Fruit fly (Drosophila melanogaster) whole organism, embryonic: Measurements from ENCODE around the gene Scm.

Experiments
- Ada2b ChIP-seq: fragments of 200-800 bp; sonication (Bioruptor generic); IDR thresholded peaks from 2 replicates; pipeline ENCODE4 v1.3.6; 2022; ENCODE audit warnings: missing biosample characterization, missing genetic modification characterization
- BtbVII ChIP-seq: fragments of 200-800 bp; sonication (Bioruptor generic); optimal IDR thresholded peaks from 3 replicates; lab custom pipeline; 2017; ENCODE audit warnings: missing biosample characterization, mild to moderate bottlenecking, missing genetic modification characterization
- CG10147 ChIP-seq: fragments of 200-800 bp; sonication (Bioruptor generic); optimal IDR thresholded peaks from 2 replicates; lab custom pipeline; 2019; ENCODE audit warnings: missing biosample characterization, mild to moderate bottlenecking, missing genetic modification characterization, moderate library complexity
- CG10462 ChIP-seq: fragments of 200-800 bp; sonication (Bioruptor generic); optimal IDR thresholded peaks from 2 replicates; lab custom pipeline; 2016; ENCODE audit warnings: missing biosample characterization, missing genetic modification characterization
- CG10565 ChIP-seq: fragments of 200-800 bp; sonication (Bioruptor generic); optimal IDR thresholded peaks from 3 replicates; lab custom pipeline; 2016; ENCODE audit warnings: missing biosample characterization, mild to moderate bottlenecking, missing genetic modification characterization
- CG12942 ChIP-seq: fragments of 200-800 bp; sonication (Bioruptor generic); optimal IDR thresholded peaks from 3 replicates; lab custom pipeline; 2016; ENCODE audit warnings: missing biosample characterization, missing genetic modification characterization
- CG16813 ChIP-seq: fragments of 200-800 bp; sonication (Bioruptor generic); IDR thresholded peaks from 3 replicates; pipeline ENCODE4 v1.3.6; 2022; ENCODE audit warnings: missing biosample characterization, missing genetic modification characterization; ENCODE audit not compliant: partially characterized antibody
- CG17359 ChIP-seq: fragments of 200-800 bp; sonication (Bioruptor generic); optimal IDR thresholded peaks from 3 replicates; lab custom pipeline; 2018; ENCODE audit warnings: missing biosample characterization, mild to moderate bottlenecking, missing genetic modification characterization, moderate library complexity
- CG18599 ChIP-seq: fragments of 200-800 bp; sonication (Bioruptor generic); optimal IDR thresholded peaks from 3 replicates; lab custom pipeline; 2017; ENCODE audit warnings: missing biosample characterization, missing genetic modification characterization, mild to moderate bottlenecking, moderate library complexity, missing genetic modification reagents
- CG2199 ChIP-seq: fragments of 200-800 bp; sonication (Bioruptor generic); IDR thresholded peaks from 3 replicates; pipeline ENCODE4 v1.3.6; 2022; ENCODE audit warnings: missing biosample characterization, missing genetic modification characterization
- CG31388 ChIP-seq: fragments of 200-800 bp; sonication (Bioruptor generic); optimal IDR thresholded peaks from 2 replicates; lab custom pipeline; 2016; ENCODE audit warnings: missing biosample characterization, missing genetic modification characterization
- CG32532 ChIP-seq: fragments of 200-800 bp; sonication (Bioruptor generic); IDR thresholded peaks from 2 replicates; pipeline ENCODE4 v1.3.6; 2022; ENCODE audit warnings: missing biosample characterization, missing genetic modification characterization
- CG3838 ChIP-seq: fragments of 200-800 bp; sonication (Bioruptor generic); optimal IDR thresholded peaks from 3 replicates; lab custom pipeline; 2016; ENCODE audit warnings: missing biosample characterization, missing genetic modification characterization
- CG4854 ChIP-seq: fragments of 200-800 bp; sonication (Bioruptor generic); optimal IDR thresholded peaks from 2 replicates; lab custom pipeline; 2016; ENCODE audit warnings: missing biosample characterization, missing genetic modification characterization, inconsistent platforms
- CG6813 ChIP-seq: fragments of 200-800 bp; sonication (Bioruptor generic); optimal IDR thresholded peaks from 2 replicates; lab custom pipeline; 2017; ENCODE audit warnings: missing biosample characterization, missing genetic modification characterization, mild to moderate bottlenecking, moderate library complexity, missing genetic modification reagents
- CG7357 ChIP-seq: fragments of 200-800 bp; sonication (Bioruptor generic); IDR thresholded peaks from 3 replicates; pipeline ENCODE4 v1.3.6; 2022; ENCODE audit warnings: missing biosample characterization, missing genetic modification characterization
- CG8359 ChIP-seq: fragments of 200-800 bp; sonication (Bioruptor generic); optimal IDR thresholded peaks from 2 replicates; lab custom pipeline; 2017; ENCODE audit warnings: missing biosample characterization, mild to moderate bottlenecking, missing genetic modification characterization, borderline replicate concordance
- CTCF ChIP-seq: fragments of 200-800 bp; sonication (Bioruptor generic); optimal IDR thresholded peaks from 2 replicates; lab custom pipeline; 2017; ENCODE audit warnings: missing biosample characterization, mild to moderate bottlenecking, missing genetic modification characterization, moderate library complexity
- Dek ChIP-seq: fragments of 200-800 bp; sonication (Bioruptor generic); optimal IDR thresholded peaks from 3 replicates; lab custom pipeline; 2019; ENCODE audit warnings: missing biosample characterization, mild to moderate bottlenecking, missing genetic modification characterization, moderate library complexity
- ERR ChIP-seq: fragments of 200-800 bp; sonication (Bioruptor generic); optimal IDR thresholded peaks from 2 replicates; lab custom pipeline; 2016; ENCODE audit warnings: missing biosample characterization, missing genetic modification characterization
- HmgD ChIP-seq: fragments of 200-800 bp; sonication (Bioruptor generic); optimal IDR thresholded peaks from 3 replicates; lab custom pipeline; 2016; ENCODE audit warnings: missing biosample characterization, missing genetic modification characterization
- Hr78 ChIP-seq, 2 experiments: fragments of 200-800 bp in 1 of 2; fragments of >200 bp in 1 of 2; sonication (Bioruptor generic) in 1 of 2; optimal IDR thresholded peaks; 2 replicates each; lab custom pipeline; 2017 to 2019; ENCODE audit warnings: missing biosample characterization in 2 of 2, missing genetic modification characterization in 2 of 2, mild to moderate bottlenecking in 1 of 2, moderate library complexity in 1 of 2
- MBD-R2 ChIP-seq: fragments of 200-800 bp; sonication (Bioruptor generic); IDR thresholded peaks from 2 replicates; pipeline ENCODE4 v1.3.6; 2022; ENCODE audit warnings: missing biosample characterization, missing genetic modification characterization
- Myb ChIP-seq: fragments of 200-800 bp; sonication (Bioruptor generic); optimal IDR thresholded peaks from 2 replicates; lab custom pipeline; 2016; ENCODE audit warnings: missing biosample characterization, missing genetic modification characterization
- Optix ChIP-seq: fragments of 200-800 bp; sonication (Bioruptor generic); IDR thresholded peaks from 3 replicates; pipeline ENCODE4 v1.3.6; 2022; ENCODE audit warnings: missing biosample characterization, missing genetic modification characterization
- Xbp1 ChIP-seq: fragments of 200-800 bp; sonication (Bioruptor generic); optimal IDR thresholded peaks from 3 replicates; lab custom pipeline; 2016; ENCODE audit warnings: missing biosample characterization, mild to moderate bottlenecking, missing genetic modification characterization
- abd-A ChIP-seq: fragments of 200-800 bp; sonication (Bioruptor generic); optimal IDR thresholded peaks from 3 replicates; lab custom pipeline; 2019; ENCODE audit warnings: missing biosample characterization, mild to moderate bottlenecking, missing genetic modification characterization, moderate library complexity
- al ChIP-seq: fragments of 200-800 bp; sonication (Bioruptor generic); IDR thresholded peaks from 2 replicates; pipeline ENCODE4 v1.3.6; 2022; ENCODE audit warnings: missing biosample characterization, missing genetic modification characterization
- bbx ChIP-seq: fragments of 200-800 bp; sonication (Bioruptor generic); IDR thresholded peaks from 2 replicates; pipeline ENCODE4 v1.3.6; 2022; ENCODE audit warnings: missing biosample characterization, missing genetic modification characterization; ENCODE audit not compliant: partially characterized antibody
- dan ChIP-seq: fragments of 200-800 bp; sonication (Bioruptor generic); IDR thresholded peaks from 2 replicates; pipeline ENCODE4 v1.3.6; 2022; ENCODE audit warnings: missing biosample characterization, missing genetic modification characterization
- dimm ChIP-seq: fragments of 200-800 bp; sonication (Bioruptor generic); IDR thresholded peaks from 2 replicates; pipeline ENCODE4 v1.3.6; 2022; ENCODE audit warnings: missing biosample characterization, missing genetic modification characterization
- dm ChIP-seq: fragments of 200-800 bp; sonication (Bioruptor generic); optimal IDR thresholded peaks from 3 replicates; lab custom pipeline; 2016; ENCODE audit warnings: missing biosample characterization, missing genetic modification characterization
- dmrt11E ChIP-seq: fragments of 200-800 bp; sonication (Bioruptor generic); optimal IDR thresholded peaks from 3 replicates; lab custom pipeline; 2018; ENCODE audit warnings: missing biosample characterization, mild to moderate bottlenecking, missing genetic modification characterization, moderate library complexity
- dmrt99B ChIP-seq: fragments of 200-800 bp; sonication (Bioruptor generic); optimal IDR thresholded peaks from 2 replicates; lab custom pipeline; 2018; ENCODE audit warnings: missing biosample characterization, mild to moderate bottlenecking, missing genetic modification characterization, moderate library complexity
- hth ChIP-seq: fragments of >200 bp; optimal IDR thresholded peaks from 2 replicates; lab custom pipeline; 2017; ENCODE audit warnings: inconsistent platforms
- kni ChIP-seq: fragments of 200-800 bp; sonication (Bioruptor generic); optimal IDR thresholded peaks from 3 replicates; lab custom pipeline; 2017; ENCODE audit warnings: mild to moderate bottlenecking, missing biosample characterization, missing genetic modification reagents, missing genetic modification characterization
- lilli ChIP-seq: fragments of 200-800 bp; sonication (Bioruptor generic); optimal IDR thresholded peaks from 3 replicates; lab custom pipeline; 2016; ENCODE audit warnings: missing biosample characterization, missing genetic modification characterization
- luna ChIP-seq: fragments of 200-800 bp; sonication (Bioruptor generic); optimal IDR thresholded peaks from 2 replicates; lab custom pipeline; 2016; ENCODE audit warnings: missing biosample characterization, missing genetic modification characterization
- nmo ChIP-seq: fragments of 200-800 bp; sonication (Bioruptor generic); optimal IDR thresholded peaks from 2 replicates; lab custom pipeline; 2018; ENCODE audit warnings: missing biosample characterization, mild to moderate bottlenecking, missing genetic modification characterization, moderate library complexity
- onecut ChIP-seq: fragments of 200-800 bp; sonication (Bioruptor generic); IDR thresholded peaks from 2 replicates; pipeline ENCODE4 v1.3.6; 2022; ENCODE audit warnings: missing biosample characterization, missing genetic modification characterization
- pho ChIP-seq: fragments of 200-800 bp; sonication (Bioruptor generic); optimal IDR thresholded peaks from 2 replicates; lab custom pipeline; 2016; ENCODE audit warnings: missing biosample characterization, missing genetic modification characterization
- pzg ChIP-seq: fragments of 200-800 bp; sonication (Bioruptor generic); optimal IDR thresholded peaks from 3 replicates; lab custom pipeline; 2018; ENCODE audit warnings: missing biosample characterization, mild to moderate bottlenecking, missing genetic modification characterization, moderate library complexity
- ro ChIP-seq: fragments of 200-800 bp; sonication (Bioruptor generic); IDR thresholded peaks from 2 replicates; pipeline ENCODE4 v1.3.6; 2022; ENCODE audit warnings: missing biosample characterization, missing genetic modification characterization
- sens-2 ChIP-seq: fragments of 200-800 bp; sonication (Bioruptor generic); IDR thresholded peaks from 2 replicates; pipeline ENCODE4 v1.3.6; 2022; ENCODE audit warnings: missing biosample characterization, missing genetic modification characterization
- sim ChIP-seq: fragments of 200-800 bp; sonication (Bioruptor generic); IDR thresholded peaks from 2 replicates; pipeline ENCODE4 v1.3.6; 2022; ENCODE audit warnings: missing biosample characterization, missing genetic modification characterization
- sisA ChIP-seq: fragments of 200-800 bp; sonication (Bioruptor generic); IDR thresholded peaks from 2 replicates; pipeline ENCODE4 v1.3.6; 2022; ENCODE audit warnings: missing biosample characterization, missing genetic modification characterization
- sna ChIP-seq: fragments of 200-800 bp; sonication (Bioruptor generic); IDR thresholded peaks from 2 replicates; pipeline ENCODE4 v1.3.6; 2022; ENCODE audit warnings: missing biosample characterization, missing genetic modification characterization; ENCODE audit not compliant: partially characterized antibody
- ssp ChIP-seq: fragments of 200-800 bp; sonication (Bioruptor generic); IDR thresholded peaks from 2 replicates; pipeline ENCODE4 v1.3.6; 2022; ENCODE audit warnings: missing biosample characterization, missing genetic modification characterization
- trh ChIP-seq: fragments of 200-800 bp; sonication (Bioruptor generic); optimal IDR thresholded peaks from 2 replicates; lab custom pipeline; 2016; ENCODE audit warnings: missing biosample characterization, missing genetic modification characterization
- tx ChIP-seq: fragments of 200-800 bp; sonication (Bioruptor generic); optimal IDR thresholded peaks from 2 replicates; lab custom pipeline; 2016; ENCODE audit warnings: missing biosample characterization, missing genetic modification characterization
- wek ChIP-seq: fragments of 200-800 bp; sonication (Bioruptor generic); optimal IDR thresholded peaks from 3 replicates; lab custom pipeline; 2018; ENCODE audit warnings: missing biosample characterization, mild to moderate bottlenecking, missing genetic modification characterization, moderate library complexity
- zfh2 ChIP-seq: fragments of 200-800 bp; sonication (Bioruptor generic); optimal IDR thresholded peaks from 2 replicates; lab custom pipeline; 2016; ENCODE audit warnings: missing biosample characterization, missing genetic modification characterization

The Scm gene

DNA sequence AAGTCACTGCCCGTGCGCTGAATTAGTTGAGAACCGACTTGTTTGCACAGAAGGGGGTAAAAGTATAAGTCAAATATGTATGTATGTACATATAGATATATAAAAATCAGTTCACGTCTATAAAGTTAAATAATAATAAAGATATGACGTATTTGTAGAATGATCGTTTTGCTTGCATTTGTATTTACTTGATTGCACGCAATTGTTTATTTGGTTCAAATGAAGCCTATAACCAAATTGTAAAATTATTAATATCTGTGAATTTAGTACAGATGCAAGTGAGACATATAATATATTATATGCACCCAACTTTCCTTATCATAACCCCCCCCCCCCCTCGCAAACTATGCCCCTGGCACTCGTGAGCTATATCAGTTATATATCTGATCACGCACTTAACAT lies 36.9 kb downstream of the Scm start (continued):
- TF ChIP-seq Myb (GFP tag; lab: Kevin White, UChicago) (no peak), Dek (tag; lab: Kevin White, UChicago) (no peak), CG12942 (GFP tag; lab: Kevin White, UChicago) (no peak), pzg (GFP tag; lab: Kevin White, UChicago) (no peak), HmgD (no peak), sim (no peak), sna (no peak), ssp (GFP tag; lab: Robert Waterston, UW) (no peak), dimm (no peak), lilli (GFP tag; lab: Kevin White, UChicago) (peak; percentile 25), al (peak; percentile 52; the same call in 1 of the 2 replicates), CG10565 (GFP tag; lab: Kevin White, UChicago) (no peak), CG32532 (GFP tag; lab: Robert Waterston, UW) (peak; percentile 57), pho (GFP tag; lab: Kevin White, UChicago) (peak; percentile 2), dm (GFP tag; lab: Kevin White, UChicago) (no peak), CG8359 (GFP tag; lab: Kevin White, UChicago) (peak; percentile 20), CG7357 (GFP tag; lab: Robert Waterston, UW) (no peak), sisA (no peak), trh (GFP tag; lab: Kevin White, UChicago) (no peak), CG10462 (GFP tag; lab: Kevin White, UChicago) (no peak), ro (GFP tag; lab: Robert Waterston, UW) (no peak), bbx (GFP tag; lab: Robert Waterston, UW) (no peak), kni (GFP tag; lab: Kevin White, UChicago) (no peak), BtbVII (peak; percentile 78), CG10147 (GFP tag; lab: Kevin White, UChicago) (peak; percentile 62), CTCF (GFP tag; lab: Kevin White, UChicago) (no peak), tx (GFP tag; lab: Kevin White, UChicago) (no peak), nmo (GFP tag; lab: Kevin White, UChicago) (peak; percentile 61), CG31388 (GFP tag; lab: Kevin White, UChicago) (no peak), CG6813 (GFP tag; lab: Kevin White, UChicago) (peak; percentile 39), CG16813 (GFP tag; lab: Robert Waterston, UW) (no peak), onecut (no peak), CG18599 (GFP tag; lab: Kevin White, UChicago) (peak; percentile 89), MBD-R2 (peak; percentile 11; the same call in 1 of the 2 replicates), ERR (GFP tag; lab: Kevin White, UChicago) (no peak), CG3838 (GFP tag; lab: Kevin White, UChicago) (no peak), hth (no peak), CG2199 (GFP tag; lab: Robert Waterston, UW) (no peak), luna (GFP tag; lab: Kevin White, UChicago) (no peak), Optix (no peak), CG4854 (no peak), Xbp1 (GFP tag; lab: Kevin White, UChicago) (no peak), dmrt99B (tag; lab: Kevin White, UChicago) (peak; percentile 56), Hr78 (GFP tag; optimal IDR thresholded peaks at IDR 0.05; lab: Kevin White, UChicago) (no peak), zfh2 (GFP tag; lab: Kevin White, UChicago) (no peak), dan (no peak), sens-2 (GFP tag; lab: Robert Waterston, UW) (no peak), wek (peak; percentile 31), abd-A (tag; lab: Kevin White, UChicago) (no peak), CG17359 (tag; lab: Kevin White, UChicago) (peak; percentile 56), dmrt11E (peak; percentile 39), Ada2b (GFP tag; lab: Robert Waterston, UW) (no peak)
